Worm (Caenorhabditis elegans): ENCODE results near the gene cogc-2.
A peak's percentile ranks its signal among the peaks of the same experiment; 100 is the strongest.

The cogc-2 gene

DNA sequence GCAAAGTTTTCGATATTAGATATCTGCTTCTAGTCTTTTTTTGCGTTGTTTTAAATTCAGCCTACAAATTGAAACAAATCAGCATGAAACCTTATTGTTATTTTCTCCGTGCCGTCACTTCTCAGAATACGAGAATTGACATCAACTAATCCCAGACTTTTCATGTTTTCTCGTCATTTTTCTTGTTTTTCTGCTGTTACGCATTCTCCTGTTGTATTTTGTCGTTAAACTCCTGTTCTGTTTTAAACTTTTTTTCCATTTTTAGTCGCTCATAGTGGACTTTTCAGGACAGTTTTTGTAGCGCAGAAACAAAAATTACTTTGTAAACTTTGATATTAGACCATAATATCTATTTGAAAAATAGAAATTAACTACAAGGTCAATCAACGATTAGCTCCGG, 17.2 kb downstream of the cogc-2 start:
- no peak for TF ChIP-seq mep-1 (tag; optimal IDR thresholded peaks at IDR 0.05)
- TF ChIP-seq nhr-85 (tag): peak; percentile 56
- TF ChIP-seq zip-4 (GFP tag; optimal IDR thresholded peaks at IDR 0.05): no peak

DNA sequence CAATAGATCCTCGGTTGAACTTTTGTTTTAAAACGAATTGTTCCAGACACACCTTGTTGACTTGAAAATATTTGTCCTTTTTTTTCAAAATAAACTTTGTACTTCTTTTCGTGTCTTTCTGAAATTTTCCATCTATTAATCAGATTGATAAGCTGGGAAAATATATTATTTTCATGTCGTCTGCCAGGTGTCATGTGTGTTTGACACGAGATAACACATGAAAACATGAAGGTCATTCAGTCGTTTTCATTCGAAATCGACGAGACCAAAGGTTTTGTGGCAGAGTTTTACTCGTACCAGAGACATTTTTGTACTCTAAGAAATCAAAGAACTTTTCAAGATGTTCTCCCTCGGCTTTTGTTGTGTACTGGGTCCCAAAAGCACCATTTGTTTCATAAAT, 18.8 kb downstream of the cogc-2 start:
- no peak for TF ChIP-seq hpl-2 (GFP tag; optimal IDR thresholded peaks at IDR 0.05)
- peak; percentile 28 for TF ChIP-seq nhr-90 (tag; optimal IDR thresholded peaks at IDR 0.05; ENCODE audit: poor library complexity)
- TF ChIP-seq nhr-71 (tag; optimal IDR thresholded peaks at IDR 0.05): peak; percentile 66
- TF ChIP-seq zag-1 (tag; optimal IDR thresholded peaks at IDR 0.05): no peak
- TF ChIP-seq lin-35 (GFP tag; optimal IDR thresholded peaks at IDR 0.05): peak in 1 of 2 experiments; percentile 58
- TF ChIP-seq nhr-237 (tag; optimal IDR thresholded peaks at IDR 0.05): no peak
- peak; percentile 22; the same call in 1 of the 2 replicates for TF ChIP-seq nhr-19 (GFP tag; conservative IDR thresholded peaks at IDR 0.05)
- TF ChIP-seq sptf-1 (tag; optimal IDR thresholded peaks at IDR 0.05): no peak
- TF ChIP-seq unc-86 (tag; optimal IDR thresholded peaks at IDR 0.05): no peak
- no peak for TF ChIP-seq dsc-1 (tag; optimal IDR thresholded peaks at IDR 0.05)
- no peak for TF ChIP-seq Y116A8C.19 (tag; optimal IDR thresholded peaks at IDR 0.05; ENCODE audit: borderline replicate concordance)
- TF ChIP-seq irx-1 (tag; optimal IDR thresholded peaks at IDR 0.05): no peak
- TF ChIP-seq sox-4 (tag; optimal IDR thresholded peaks at IDR 0.05): no peak
- no peak for TF ChIP-seq ztf-4 (tag; optimal IDR thresholded peaks at IDR 0.05)
- TF ChIP-seq egl-13 (tag; optimal IDR thresholded peaks at IDR 0.05): no peak
- TF ChIP-seq aha-1 (tag; optimal IDR thresholded peaks at IDR 0.05): no peak
- TF ChIP-seq nhr-20 (tag; optimal IDR thresholded peaks at IDR 0.05): peak; percentile 59
- TF ChIP-seq snu-23 (GFP tag; optimal IDR thresholded peaks at IDR 0.05): peak; percentile 47
- TF ChIP-seq fkh-10 (GFP tag; optimal IDR thresholded peaks at IDR 0.05): no peak
- TF ChIP-seq sup-37 (GFP tag; optimal IDR thresholded peaks at IDR 0.05): no peak
- TF ChIP-seq ceh-8 (GFP tag; optimal IDR thresholded peaks at IDR 0.05): no peak
- TF ChIP-seq ceh-90 (tag; optimal IDR thresholded peaks at IDR 0.05): no peak
- TF ChIP-seq rnt-1 (tag; optimal IDR thresholded peaks at IDR 0.05): no peak
- no peak for TF ChIP-seq skn-1 (tag; optimal IDR thresholded peaks at IDR 0.05)
- peak; percentile 17 for TF ChIP-seq mep-1 (tag; optimal IDR thresholded peaks at IDR 0.05)
- peak; percentile 80 for TF ChIP-seq elt-2 (tag; optimal IDR thresholded peaks at IDR 0.05)
- TF ChIP-seq efl-3 (GFP tag; optimal IDR thresholded peaks at IDR 0.05): no peak
- no peak for TF ChIP-seq nhr-28 (tag; optimal IDR thresholded peaks at IDR 0.05)
- TF ChIP-seq vab-15 (tag; optimal IDR thresholded peaks at IDR 0.05): no peak
- no peak for TF ChIP-seq ets-5 (GFP tag; IDR thresholded peaks at IDR 0.05)
- no peak for TF ChIP-seq mab-9 (GFP tag; IDR thresholded peaks at IDR 0.05)
- no peak for TF ChIP-seq zip-4 (GFP tag; optimal IDR thresholded peaks at IDR 0.05)
- TF ChIP-seq lir-3 (tag; optimal IDR thresholded peaks at IDR 0.05; ENCODE audit: poor library complexity): no peak
- no peak for TF ChIP-seq jun-1 (tag; optimal IDR thresholded peaks at IDR 0.05)
- no peak for TF ChIP-seq alr-1 (tag; optimal IDR thresholded peaks at IDR 0.05; ENCODE audit: borderline replicate concordance)
- TF ChIP-seq nhr-11 (tag; optimal IDR thresholded peaks at IDR 0.05): no peak
- TF ChIP-seq efl-1 (optimal IDR thresholded peaks at IDR 0.05): no peak
- peak in 1 of 2 experiments; percentile 65 for TF ChIP-seq efl-1 (GFP tag; optimal IDR thresholded peaks at IDR 0.05 in 1 of 2)
- no peak for TF ChIP-seq nhr-12 (tag; optimal IDR thresholded peaks at IDR 0.05)
- TF ChIP-seq C04F5.9 (tag; optimal IDR thresholded peaks at IDR 0.05): no peak
- no peak for TF ChIP-seq isw-1 (GFP tag; IDR thresholded peaks at IDR 0.05)
- TF ChIP-seq F16B12.6 (tag; optimal IDR thresholded peaks at IDR 0.05): no peak
- TF ChIP-seq ceh-88 (GFP tag; IDR thresholded peaks at IDR 0.05): no peak
- peak in 1 of 2 experiments; percentile 41 for TF ChIP-seq mdl-1 (tag; optimal IDR thresholded peaks at IDR 0.05)
- TF ChIP-seq nhr-47 (tag; optimal IDR thresholded peaks at IDR 0.05): no peak
- no peak for TF ChIP-seq lin-39 (tag; optimal IDR thresholded peaks at IDR 0.05)
- no peak for TF ChIP-seq pag-3 (tag; optimal IDR thresholded peaks at IDR 0.05; ENCODE audit: borderline replicate concordance, insufficient read depth)
- TF ChIP-seq ama-1 (optimal IDR thresholded peaks at IDR 0.05): no peak
- TF ChIP-seq C34B4.2 (tag; optimal IDR thresholded peaks at IDR 0.05): no peak
- no peak for TF ChIP-seq fkh-4 (tag; optimal IDR thresholded peaks at IDR 0.05; ENCODE audit: borderline replicate concordance)
- TF ChIP-seq ces-1 (GFP tag; optimal IDR thresholded peaks at IDR 0.05): no peak
